Fruit fly (Drosophila melanogaster) whole organism, pupa: ENCODE data around the gene CG16852.

Source experiments
- CG10348 ChIP-seq: fragments of 200-800 bp; sonication (Bioruptor generic); IDR thresholded peaks from 2 replicates; pipeline ENCODE4 v1.3.6; 2022; ENCODE audit warnings: missing biosample characterization, missing genetic modification characterization
- CG12605 ChIP-seq: fragments of 200-800 bp; sonication (Bioruptor generic); IDR thresholded peaks from 2 replicates; pipeline ENCODE4 v1.3.6; 2022; ENCODE audit warnings: missing biosample characterization, missing genetic modification characterization
- CG13204 ChIP-seq: fragments of 200-800 bp; sonication (Bioruptor generic); optimal IDR thresholded peaks from 2 replicates; lab custom pipeline; 2018; ENCODE audit warnings: missing biosample characterization, mild to moderate bottlenecking, missing genetic modification characterization, moderate library complexity
- CG14655 ChIP-seq: fragments of 200-800 bp; sonication (Bioruptor generic); optimal IDR thresholded peaks from 3 replicates; lab custom pipeline; 2017; ENCODE audit warnings: mild to moderate bottlenecking, missing biosample characterization, missing genetic modification reagents, missing genetic modification characterization
- CG15710 ChIP-seq: fragments of 200-800 bp; sonication (Bioruptor generic); optimal IDR thresholded peaks from 2 replicates; lab custom pipeline; 2018; ENCODE audit warnings: missing biosample characterization, mild to moderate bottlenecking, missing genetic modification characterization, moderate library complexity
- CG17806 ChIP-seq: fragments of 200-800 bp; sonication (Bioruptor generic); optimal IDR thresholded peaks from 2 replicates; lab custom pipeline; 2018; ENCODE audit warnings: missing biosample characterization, mild to moderate bottlenecking, missing genetic modification characterization, moderate library complexity
- CG32121 ChIP-seq: fragments of 200-800 bp; sonication (Bioruptor generic); IDR thresholded peaks from 2 replicates; pipeline ENCODE4 v1.3.6; 2022; ENCODE audit warnings: missing biosample characterization, missing genetic modification characterization
- CG34367 ChIP-seq: fragments of 200-800 bp; sonication (Bioruptor generic); optimal IDR thresholded peaks from 2 replicates; lab custom pipeline; 2018; ENCODE audit warnings: missing biosample characterization, mild to moderate bottlenecking, missing genetic modification characterization
- CG4496 ChIP-seq: fragments of 200-800 bp; sonication (Bioruptor generic); IDR thresholded peaks from 3 replicates; pipeline ENCODE4 v1.3.6; 2022; ENCODE audit warnings: missing biosample characterization, missing genetic modification characterization
- CG8159 ChIP-seq: fragments of 200-800 bp; sonication (Bioruptor generic); optimal IDR thresholded peaks from 3 replicates; lab custom pipeline; 2018; ENCODE audit warnings: missing biosample characterization, mild to moderate bottlenecking, missing genetic modification characterization, moderate library complexity
- CG8301 ChIP-seq: fragments of 200-800 bp; sonication (Bioruptor generic); optimal IDR thresholded peaks from 2 replicates; lab custom pipeline; 2018; ENCODE audit warnings: missing biosample characterization, mild to moderate bottlenecking, missing genetic modification characterization
- CG9948 ChIP-seq: fragments of 200-800 bp; sonication (Bioruptor generic); optimal IDR thresholded peaks from 2 replicates; lab custom pipeline; 2018; ENCODE audit warnings: missing biosample characterization, mild to moderate bottlenecking, missing genetic modification characterization, moderate library complexity
- D1 ChIP-seq: fragments of 200-800 bp; sonication (Bioruptor generic); optimal IDR thresholded peaks from 2 replicates; lab custom pipeline; 2018; ENCODE audit warnings: missing biosample characterization, mild to moderate bottlenecking, missing genetic modification characterization, moderate library complexity
- EcR ChIP-seq: fragments of 200-800 bp; sonication (Bioruptor generic); optimal IDR thresholded peaks from 3 replicates; lab custom pipeline; 2019; ENCODE audit warnings: missing biosample characterization, missing genetic modification characterization, mild to moderate bottlenecking, moderate library complexity, missing genetic modification reagents
- Ets98B ChIP-seq: fragments of 200-800 bp; sonication (Bioruptor generic); IDR thresholded peaks from 2 replicates; pipeline ENCODE4 v1.3.6; 2022; ENCODE audit warnings: missing biosample characterization, missing genetic modification characterization
- Pif1A ChIP-seq: fragments of 200-800 bp; sonication (Bioruptor generic); optimal IDR thresholded peaks from 3 replicates; lab custom pipeline; 2016; ENCODE audit warnings: missing biosample characterization, missing genetic modification characterization
- Pif1B ChIP-seq: fragments of 200-800 bp; sonication (Bioruptor generic); optimal IDR thresholded peaks from 3 replicates; lab custom pipeline; 2016; ENCODE audit warnings: missing biosample characterization, missing genetic modification characterization
- Snoo ChIP-seq: fragments of 200-800 bp; sonication (Bioruptor generic); optimal IDR thresholded peaks from 3 replicates; lab custom pipeline; 2017; ENCODE audit warnings: missing biosample characterization, mild to moderate bottlenecking, missing genetic modification characterization, inconsistent platforms
- fd96Ca ChIP-seq: fragments of 200-800 bp; sonication (Bioruptor generic); IDR thresholded peaks from 3 replicates; pipeline ENCODE4 v1.3.6; 2022; ENCODE audit warnings: missing biosample characterization, missing genetic modification characterization
- gl ChIP-seq: fragments of 200-800 bp; sonication (Bioruptor generic); optimal IDR thresholded peaks from 2 replicates; lab custom pipeline; 2018; ENCODE audit warnings: missing biosample characterization, mild to moderate bottlenecking, missing genetic modification characterization
- rn ChIP-seq: fragments of 200-800 bp; sonication (Bioruptor generic); IDR thresholded peaks from 2 replicates; pipeline ENCODE4 v1.3.6; 2022; ENCODE audit warnings: missing biosample characterization, missing genetic modification characterization

The CG16852 gene

dm6 chr2L:13548786-13549780 is 8.5 kb downstream of the CG16852 start, which contains the start of gene B4:
Gene B4 (minus strand): TSS chr2L:13549328.
- TF ChIP-seq D1 (tag; lab: Kevin White, UChicago) (peak; percentile 74), CG8159 (tag; lab: Kevin White, UChicago) (peak; percentile 27), EcR (GFP tag; lab: Kevin White, UChicago) (peak; percentile 38), gl (tag; lab: Kevin White, UChicago) (peak; percentile 72), CG34367 (peak; percentile 44), Snoo (tag; lab: Kevin White, UChicago) (peak; percentile 16), CG15710 (tag; lab: Kevin White, UChicago) (peak; percentile 61), CG9948 (tag; lab: Kevin White, UChicago) (peak; percentile 20), CG4496 (peak; percentile 35), CG8301 (peak; percentile 43), CG10348 (GFP tag; lab: Robert Waterston, UW) (no peak), CG17806 (tag; lab: Kevin White, UChicago) (peak; percentile 27), CG12605 (GFP tag; lab: Robert Waterston, UW) (peak; percentile 40; the same call in 1 of the 2 replicates), Pif1B (no peak), rn (no peak), Pif1A (peak; percentile 53), Ets98B (peak; percentile 64; the same call in 1 of the 2 replicates), CG14655 (peak; percentile 59), CG13204 (peak; percentile 46), fd96Ca (no peak; the same call in 2 of the 3 replicates), CG32121 (GFP tag; lab: Robert Waterston, UW) (peak; percentile 61)

- TF ChIP-seq Ets98B = peak; percentile 70
- TF ChIP-seq fd96Ca = no peak; the same call in 2 of the 3 replicates
- no peak for TF ChIP-seq CG8301
- peak; percentile 56 for TF ChIP-seq EcR (GFP tag; lab: Kevin White, UChicago)
- TF ChIP-seq CG14655 = no peak
- no peak for TF ChIP-seq D1 (tag; lab: Kevin White, UChicago)
- TF ChIP-seq Pif1A = peak; percentile 48
- peak; percentile 66 for TF ChIP-seq CG32121 (GFP tag; lab: Robert Waterston, UW)
- TF ChIP-seq CG34367 = peak; percentile 19
- peak; percentile 5 for TF ChIP-seq CG15710 (tag; lab: Kevin White, UChicago)
- peak; percentile 54 for TF ChIP-seq Pif1B
- TF ChIP-seq CG4496 = peak; percentile 70
- no peak for TF ChIP-seq CG9948 (tag; lab: Kevin White, UChicago)
- no peak for TF ChIP-seq Snoo (tag; lab: Kevin White, UChicago)
- TF ChIP-seq CG8159 (tag; lab: Kevin White, UChicago) = peak; percentile 11
- TF ChIP-seq CG10348 (GFP tag; lab: Robert Waterston, UW) = no peak
- no peak for TF ChIP-seq CG17806 (tag; lab: Kevin White, UChicago)
- peak; percentile 4 for TF ChIP-seq gl (tag; lab: Kevin White, UChicago)
- TF ChIP-seq rn = no peak; the same call in 1 of the 2 replicates
- TF ChIP-seq CG13204 = peak; percentile 1
- peak; percentile 63; the same call in 1 of the 2 replicates for TF ChIP-seq CG12605 (GFP tag; lab: Robert Waterston, UW)
Measured at dm6 chr2L:13549973-13550458, 9.5 kb downstream of the CG16852 start, which contains the start of gene kuz. Gene kuz (plus strand): TSS chr2L:13550139.

- TF ChIP-seq gl (tag; lab: Kevin White, UChicago) = peak; percentile 79
- TF ChIP-seq rn = no peak
- peak; percentile 39 for TF ChIP-seq CG8301
- TF ChIP-seq CG32121 (GFP tag; lab: Robert Waterston, UW) = no peak
- TF ChIP-seq CG15710 (tag; lab: Kevin White, UChicago) = no peak
- peak; percentile 17 for TF ChIP-seq CG8159 (tag; lab: Kevin White, UChicago)
- peak; percentile 30 for TF ChIP-seq CG34367
- TF ChIP-seq CG10348 (GFP tag; lab: Robert Waterston, UW) = no peak
- TF ChIP-seq CG14655 = peak; percentile 54
- TF ChIP-seq D1 (tag; lab: Kevin White, UChicago) = no peak
- peak; percentile 62; the same call in 1 of the 2 replicates for TF ChIP-seq Ets98B
- TF ChIP-seq CG13204 = peak; percentile 67
- TF ChIP-seq CG4496 = peak; percentile 71; the same call in 2 of the 3 replicates
- peak; percentile 3 for TF ChIP-seq Pif1B
- peak; percentile 10 for TF ChIP-seq Snoo (tag; lab: Kevin White, UChicago)
- TF ChIP-seq Pif1A = no peak
- TF ChIP-seq CG12605 (GFP tag; lab: Robert Waterston, UW) = no peak
Measured at dm6 chr2L:13550488-13551033, 10.0 kb downstream of the CG16852 start.

dm6 chr2L:13552686-13553085 is 12.1 kb downstream of the CG16852 start:
- TF ChIP-seq Pif1A (no peak), CG14655 (no peak), D1 (tag; lab: Kevin White, UChicago) (no peak), EcR (GFP tag; lab: Kevin White, UChicago) (peak; percentile 82), CG12605 (GFP tag; lab: Robert Waterston, UW) (no peak), Snoo (tag; lab: Kevin White, UChicago) (no peak), CG9948 (tag; lab: Kevin White, UChicago) (no peak)

dm6 chr2L:13554547-13555159 is 14.1 kb downstream of the CG16852 start:
- TF ChIP-seq Pif1A (no peak), EcR (GFP tag; lab: Kevin White, UChicago) (peak; percentile 40), gl (tag; lab: Kevin White, UChicago) (peak; percentile 14)
